Fruit fly (Drosophila melanogaster) whole organism, embryonic: ENCODE results near the gene PGAP1.
A peak's percentile ranks its signal among the peaks of the same experiment; 100 is the strongest.

Experiments used
- Antp ChIP-seq: fragments of 200-800 bp; sonication (Bioruptor generic); optimal IDR thresholded peaks from 3 replicates; lab custom pipeline; 2016; ENCODE audit warnings: missing biosample characterization, missing genetic modification characterization
- B-H1 ChIP-seq: fragments of 200-800 bp; sonication (Bioruptor generic); IDR thresholded peaks from 3 replicates; pipeline ENCODE4 v1.3.6; 2022; ENCODE audit warnings: missing biosample characterization, missing genetic modification characterization
- CG10321 ChIP-seq: fragments of 200-800 bp; sonication (Bioruptor generic); IDR thresholded peaks from 2 replicates; pipeline ENCODE4 v1.3.6; 2022; ENCODE audit warnings: missing biosample characterization, missing genetic modification characterization
- CG10366 ChIP-seq: fragments of 200-800 bp; sonication (Bioruptor generic); IDR thresholded peaks from 2 replicates; pipeline ENCODE4 v1.3.6; 2022; ENCODE audit warnings: missing biosample characterization, missing genetic modification characterization
- CG11398 ChIP-seq: fragments of 200-800 bp; sonication (Bioruptor generic); optimal IDR thresholded peaks from 2 replicates; lab custom pipeline; 2016; ENCODE audit warnings: missing biosample characterization, missing genetic modification characterization
- CG11504 ChIP-seq: fragments of 200-800 bp; sonication (Bioruptor generic); optimal IDR thresholded peaks from 3 replicates; lab custom pipeline; 2019; ENCODE audit warnings: missing biosample characterization, mild to moderate bottlenecking, missing genetic modification characterization, moderate library complexity
- CG11695 ChIP-seq: fragments of 200-800 bp; sonication (Bioruptor generic); IDR thresholded peaks from 3 replicates; pipeline ENCODE4 v1.3.6; 2022; ENCODE audit warnings: missing biosample characterization, missing genetic modification characterization
- CG12155 ChIP-seq: fragments of 200-800 bp; sonication (Bioruptor generic); optimal IDR thresholded peaks from 3 replicates; lab custom pipeline; 2016; ENCODE audit warnings: missing biosample characterization, missing genetic modification characterization
- CG12236 ChIP-seq: fragments of 200-800 bp; sonication (Bioruptor generic); optimal IDR thresholded peaks from 2 replicates; lab custom pipeline; 2016; ENCODE audit warnings: missing biosample characterization, missing genetic modification characterization
- CG12299 ChIP-seq: fragments of 200-800 bp; sonication (Bioruptor generic); optimal IDR thresholded peaks from 2 replicates; lab custom pipeline; 2018; ENCODE audit warnings: missing biosample characterization, mild to moderate bottlenecking, missing genetic modification characterization
- CG13123 ChIP-seq: fragments of 200-800 bp; sonication (Bioruptor generic); optimal IDR thresholded peaks from 2 replicates; lab custom pipeline; 2016; ENCODE audit warnings: missing biosample characterization, missing genetic modification characterization
- CG1529 ChIP-seq: fragments of 200-800 bp; sonication (Bioruptor generic); optimal IDR thresholded peaks from 3 replicates; lab custom pipeline; 2018; ENCODE audit warnings: missing biosample characterization, missing genetic modification characterization
- CG15514 ChIP-seq: fragments of 200-800 bp; sonication (Bioruptor generic); optimal IDR thresholded peaks from 3 replicates; lab custom pipeline; 2017; ENCODE audit warnings: missing biosample characterization, missing genetic modification characterization, mild to moderate bottlenecking, moderate library complexity, missing genetic modification reagents
- CG17359 ChIP-seq: fragments of 200-800 bp; sonication (Bioruptor generic); optimal IDR thresholded peaks from 3 replicates; lab custom pipeline; 2018; ENCODE audit warnings: missing biosample characterization, mild to moderate bottlenecking, missing genetic modification characterization, moderate library complexity
- CG2116 ChIP-seq: fragments of 200-800 bp; sonication (Bioruptor generic); optimal IDR thresholded peaks from 3 replicates; lab custom pipeline; 2018; ENCODE audit warnings: missing biosample characterization, mild to moderate bottlenecking, missing genetic modification characterization
- CG3407 ChIP-seq: fragments of 200-800 bp; sonication (Bioruptor generic); optimal IDR thresholded peaks from 2 replicates; lab custom pipeline; 2018; ENCODE audit warnings: missing biosample characterization, mild to moderate bottlenecking, missing genetic modification characterization
- CG42726 ChIP-seq: fragments of 200-800 bp; sonication (Bioruptor generic); IDR thresholded peaks from 2 replicates; pipeline ENCODE4 v1.3.6; 2022; ENCODE audit warnings: missing biosample characterization, missing genetic modification characterization; ENCODE audit not compliant: partially characterized antibody
- CG8359 ChIP-seq: fragments of 200-800 bp; sonication (Bioruptor generic); optimal IDR thresholded peaks from 2 replicates; lab custom pipeline; 2017; ENCODE audit warnings: missing biosample characterization, mild to moderate bottlenecking, missing genetic modification characterization, borderline replicate concordance
- CG9437 ChIP-seq: fragments of 200-800 bp; sonication (Bioruptor generic); optimal IDR thresholded peaks from 2 replicates; lab custom pipeline; 2018; ENCODE audit warnings: missing biosample characterization, mild to moderate bottlenecking, missing genetic modification characterization
- D ChIP-seq, 2 experiments: fragments of 200-800 bp in 1 of 2; fragments of >200 bp in 1 of 2; sonication (Bioruptor generic) in 1 of 2; optimal IDR thresholded peaks; 2 replicates in 1 of 2; 3 replicates in 1 of 2; lab custom pipeline; 2017; ENCODE audit warnings: mild to moderate bottlenecking in 1 of 2, missing biosample characterization in 1 of 2, missing genetic modification characterization in 1 of 2, missing genetic modification reagents in 1 of 2
- D19A ChIP-seq: fragments of 200-800 bp; optimal IDR thresholded peaks from 3 replicates; lab custom pipeline; 2019; ENCODE audit warnings: missing biosample characterization, mild to moderate bottlenecking, missing genetic modification characterization, moderate library complexity
- Dll ChIP-seq: fragments of 200-800 bp; sonication (Bioruptor generic); IDR thresholded peaks from 4 replicates; pipeline ENCODE4 v1.3.6; 2022; ENCODE audit warnings: missing biosample characterization, missing genetic modification characterization; ENCODE audit not compliant: partially characterized antibody
- HLH54F ChIP-seq: fragments of 200-800 bp; sonication (Bioruptor generic); optimal IDR thresholded peaks from 3 replicates; lab custom pipeline; 2016; ENCODE audit warnings: missing biosample characterization, missing genetic modification characterization
- Hmr ChIP-seq: fragments of 200-800 bp; sonication (Bioruptor generic); optimal IDR thresholded peaks from 3 replicates; lab custom pipeline; 2017; ENCODE audit warnings: mild to moderate bottlenecking, missing biosample characterization, missing genetic modification reagents, missing genetic modification characterization
- MBD-R2 ChIP-seq: fragments of 200-800 bp; sonication (Bioruptor generic); IDR thresholded peaks from 2 replicates; pipeline ENCODE4 v1.3.6; 2022; ENCODE audit warnings: missing biosample characterization, missing genetic modification characterization
- Myb ChIP-seq: fragments of 200-800 bp; sonication (Bioruptor generic); optimal IDR thresholded peaks from 2 replicates; lab custom pipeline; 2016; ENCODE audit warnings: missing biosample characterization, missing genetic modification characterization
- NFAT ChIP-seq: fragments of 200-800 bp; sonication (Bioruptor generic); IDR thresholded peaks from 2 replicates; pipeline ENCODE4 v1.3.6; 2022; ENCODE audit warnings: missing biosample characterization, missing genetic modification characterization
- Rx ChIP-seq: fragments of 200-800 bp; sonication (Bioruptor generic); IDR thresholded peaks from 2 replicates; pipeline ENCODE4 v1.3.6; 2022; ENCODE audit warnings: missing biosample characterization, missing genetic modification characterization
- Xbp1 ChIP-seq: fragments of 200-800 bp; sonication (Bioruptor generic); optimal IDR thresholded peaks from 3 replicates; lab custom pipeline; 2016; ENCODE audit warnings: missing biosample characterization, mild to moderate bottlenecking, missing genetic modification characterization
- Xrp1 ChIP-seq: fragments of 200-800 bp; sonication (Bioruptor generic); IDR thresholded peaks from 2 replicates; pipeline ENCODE4 v1.3.6; 2022; ENCODE audit warnings: missing biosample characterization, missing genetic modification characterization
- ac ChIP-seq: fragments of 200-800 bp; sonication (Bioruptor generic); optimal IDR thresholded peaks from 3 replicates; lab custom pipeline; 2017; ENCODE audit warnings: missing biosample characterization, mild to moderate bottlenecking, missing genetic modification characterization
- aop ChIP-seq: fragments of 200-800 bp; sonication (Bioruptor generic); IDR thresholded peaks from 2 replicates; pipeline ENCODE4 v1.3.6; 2022; ENCODE audit warnings: missing biosample characterization, missing genetic modification characterization
- ap ChIP-seq: fragments of 200-800 bp; sonication (Bioruptor generic); IDR thresholded peaks from 2 replicates; pipeline ENCODE4 v1.3.6; 2022; ENCODE audit warnings: missing biosample characterization, missing genetic modification characterization
- cas ChIP-seq: fragments of 200-800 bp; sonication (Bioruptor generic); IDR thresholded peaks from 2 replicates; pipeline ENCODE4 v1.3.6; 2022; ENCODE audit warnings: missing biosample characterization, missing genetic modification characterization
- disco-r ChIP-seq: fragments of 200-800 bp; sonication (Bioruptor generic); optimal IDR thresholded peaks from 2 replicates; lab custom pipeline; 2016; ENCODE audit warnings: missing biosample characterization, missing genetic modification characterization
- dmrt99B ChIP-seq: fragments of 200-800 bp; sonication (Bioruptor generic); optimal IDR thresholded peaks from 2 replicates; lab custom pipeline; 2018; ENCODE audit warnings: missing biosample characterization, mild to moderate bottlenecking, missing genetic modification characterization, moderate library complexity
- en ChIP-seq: fragments of 200-800 bp; sonication (Bioruptor generic); optimal IDR thresholded peaks from 2 replicates; lab custom pipeline; 2016; ENCODE audit warnings: missing biosample characterization, missing genetic modification characterization
- esg ChIP-seq: fragments of 200-800 bp; sonication (Bioruptor generic); conservative IDR thresholded peaks from 2 replicates; pipeline ENCODE4 v1.3.6; 2022; ENCODE audit warnings: missing biosample characterization, missing genetic modification characterization
- lab ChIP-seq: fragments of 200-800 bp; sonication (Bioruptor generic); optimal IDR thresholded peaks from 3 replicates; lab custom pipeline; 2017; ENCODE audit warnings: missing biosample characterization, missing genetic modification characterization, mild to moderate bottlenecking, moderate library complexity, missing genetic modification reagents
- lbe ChIP-seq: fragments of 200-800 bp; sonication (Bioruptor generic); optimal IDR thresholded peaks from 2 replicates; lab custom pipeline; 2016; ENCODE audit warnings: missing biosample characterization, mild to moderate bottlenecking, missing genetic modification characterization
- mirr ChIP-seq: fragments of 200-800 bp; sonication (Bioruptor generic); optimal IDR thresholded peaks from 3 replicates; lab custom pipeline; 2018; ENCODE audit warnings: missing biosample characterization, mild to moderate bottlenecking, missing genetic modification characterization
- repo ChIP-seq: fragments of 200-800 bp; sonication (Bioruptor generic); optimal IDR thresholded peaks from 2 replicates; lab custom pipeline; 2016; ENCODE audit warnings: missing biosample characterization, missing genetic modification characterization
- ro ChIP-seq: fragments of 200-800 bp; sonication (Bioruptor generic); IDR thresholded peaks from 2 replicates; pipeline ENCODE4 v1.3.6; 2022; ENCODE audit warnings: missing biosample characterization, missing genetic modification characterization
- shn ChIP-seq: fragments of 200-800 bp; sonication (Bioruptor generic); optimal IDR thresholded peaks from 3 replicates; lab custom pipeline; 2016; ENCODE audit warnings: missing biosample characterization, missing genetic modification characterization
- tgo ChIP-seq: fragments of 200-800 bp; sonication (Bioruptor generic); IDR thresholded peaks from 3 replicates; pipeline ENCODE4 v1.3.6; 2022; ENCODE audit warnings: missing biosample characterization, missing genetic modification characterization
- tin ChIP-seq: fragments of 200-800 bp; sonication (Bioruptor generic); optimal IDR thresholded peaks from 3 replicates; lab custom pipeline; 2016; ENCODE audit warnings: missing biosample characterization, missing genetic modification characterization
- twi ChIP-seq: fragments of 200-800 bp; optimal IDR thresholded peaks from 2 replicates; lab custom pipeline; 2019; ENCODE audit warnings: missing biosample characterization, mild to moderate bottlenecking, missing genetic modification characterization, moderate library complexity
- unpg ChIP-seq: fragments of 200-800 bp; sonication (Bioruptor generic); optimal IDR thresholded peaks from 3 replicates; lab custom pipeline; 2018; ENCODE audit warnings: missing biosample characterization, mild to moderate bottlenecking, missing genetic modification characterization, moderate library complexity
- vfl ChIP-seq: fragments of 200-800 bp; sonication (Bioruptor generic); optimal IDR thresholded peaks from 2 replicates; lab custom pipeline; 2016; ENCODE audit warnings: missing biosample characterization, missing genetic modification characterization

The PGAP1 gene

DNA sequence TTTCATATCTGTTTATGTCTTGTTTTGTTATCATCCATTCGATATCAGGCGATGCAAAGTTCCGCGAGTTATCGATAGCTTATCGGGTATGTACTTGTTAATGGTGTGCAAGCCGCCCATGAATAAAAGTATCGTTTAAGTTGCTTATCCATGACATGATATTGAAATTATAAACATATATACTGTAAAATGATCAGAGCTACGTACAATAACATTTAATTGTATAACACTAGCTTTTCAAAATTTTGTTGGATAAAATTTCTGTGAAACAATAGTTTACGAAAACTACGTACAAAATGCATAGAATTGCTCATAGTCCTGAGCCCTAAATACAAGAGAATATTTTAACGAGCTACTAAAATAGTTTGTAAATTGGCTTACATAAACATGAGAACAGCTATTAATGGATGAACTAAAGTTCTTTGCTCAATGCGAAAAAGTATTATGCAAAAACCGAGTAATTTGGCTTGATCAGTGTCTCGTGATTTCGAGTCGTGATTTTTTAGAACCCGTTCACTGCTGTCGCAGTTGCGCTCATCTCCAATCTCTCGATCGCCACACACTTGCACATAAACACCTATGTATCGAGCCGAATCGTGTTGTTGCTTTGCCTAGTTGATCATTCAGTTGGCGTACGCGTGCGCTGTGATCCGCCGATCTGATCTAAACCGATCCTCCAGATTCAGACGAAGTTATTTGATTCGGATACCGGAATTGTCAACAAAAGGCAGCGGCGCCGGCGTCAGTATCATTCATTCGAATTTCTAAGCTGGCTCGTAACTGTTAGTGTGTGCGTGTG, at the start of gene PGAP1, which contains the start of gene cv (continued):
- TF ChIP-seq CG2116 (GFP tag; lab: Kevin White, UChicago) = peak; percentile 61
- TF ChIP-seq ac = no peak
- no peak for TF ChIP-seq Myb (GFP tag; lab: Kevin White, UChicago)
- TF ChIP-seq cas (GFP tag; lab: Robert Waterston, UW) = no peak
- TF ChIP-seq CG12155 = peak; percentile 18
- no peak for TF ChIP-seq vfl (GFP tag; lab: Kevin White, UChicago)
- no peak for TF ChIP-seq CG12299
- TF ChIP-seq twi (tag; lab: Kevin White, UChicago) = no peak
- no peak for TF ChIP-seq CG10366 (GFP tag; lab: Robert Waterston, UW)
- peak; percentile 79 for TF ChIP-seq Dll (GFP tag; lab: Robert Waterston, UW)
- TF ChIP-seq CG8359 = no peak
- peak; percentile 43 for TF ChIP-seq CG9437 (GFP tag; lab: Kevin White, UChicago)
- no peak for TF ChIP-seq CG1529 (GFP tag; lab: Kevin White, UChicago)
- no peak for TF ChIP-seq dmrt99B
- no peak for TF ChIP-seq shn (GFP tag; lab: Kevin White, UChicago)
- peak; percentile 37 for TF ChIP-seq HLH54F (GFP tag; lab: Kevin White, UChicago)
- no peak for TF ChIP-seq CG11398 (GFP tag; lab: Kevin White, UChicago)
- TF ChIP-seq CG13123 (GFP tag; lab: Kevin White, UChicago) = no peak
- TF ChIP-seq Hmr (GFP tag; lab: Kevin White, UChicago) = no peak
- no peak for TF ChIP-seq mirr (GFP tag; lab: Kevin White, UChicago)
- no peak for TF ChIP-seq esg
- TF ChIP-seq CG11504 (tag; lab: Kevin White, UChicago) = no peak
- no peak for TF ChIP-seq CG11695 (GFP tag; lab: Robert Waterston, UW)
- no peak for TF ChIP-seq CG10321 (GFP tag; lab: Robert Waterston, UW)
- no peak for TF ChIP-seq lab
- TF ChIP-seq CG17359 (tag; lab: Kevin White, UChicago) = no peak
- TF ChIP-seq disco-r (GFP tag; lab: Kevin White, UChicago) = no peak
- no peak for TF ChIP-seq unpg (GFP tag; lab: Kevin White, UChicago)
- peak; percentile 41 for TF ChIP-seq CG15514
- TF ChIP-seq B-H1 (GFP tag; lab: Robert Waterston, UW) = no peak
- no peak for TF ChIP-seq D (optimal IDR thresholded peaks at IDR 0.05; lab: Kevin White, UChicago)
- TF ChIP-seq D (GFP tag; optimal IDR thresholded peaks at IDR 0.05; lab: Kevin White, UChicago) = no peak
- no peak for TF ChIP-seq Rx (GFP tag; lab: Robert Waterston, UW)
- TF ChIP-seq D19A (tag; lab: Kevin White, UChicago) = no peak
- TF ChIP-seq en (GFP tag; lab: Kevin White, UChicago) = no peak
- no peak; the same call in 1 of the 2 replicates for TF ChIP-seq NFAT (GFP tag; lab: Robert Waterston, UW)
- no peak for TF ChIP-seq CG3407 (GFP tag; lab: Kevin White, UChicago)
- peak; percentile 67; the same call in 1 of the 2 replicates for TF ChIP-seq MBD-R2 (GFP tag; lab: Robert Waterston, UW)
- TF ChIP-seq CG12236 (GFP tag; lab: Kevin White, UChicago) = no peak
- TF ChIP-seq tgo (GFP tag; lab: Robert Waterston, UW) = no peak
- 0 out of 2 replicates have a peak, but pooled peaks have one; percentile 8 for TF ChIP-seq Xrp1
- no peak for TF ChIP-seq ro (GFP tag; lab: Robert Waterston, UW)
- TF ChIP-seq Antp (GFP tag; lab: Kevin White, UChicago) = no peak
- no peak for TF ChIP-seq tin (GFP tag; lab: Kevin White, UChicago)
- TF ChIP-seq aop (GFP tag; lab: Robert Waterston, UW) = no peak
- no peak for TF ChIP-seq ap (GFP tag; lab: Robert Waterston, UW)
- TF ChIP-seq lbe (GFP tag; lab: Kevin White, UChicago) = peak; percentile 56
- no peak for TF ChIP-seq repo (GFP tag; lab: Kevin White, UChicago)
- TF ChIP-seq CG42726 (GFP tag; lab: Robert Waterston, UW) = peak; percentile 8; the same call in 1 of the 2 replicates
- TF ChIP-seq Xbp1 (GFP tag; lab: Kevin White, UChicago) = peak; percentile 5
